Fruit fly (Drosophila melanogaster) whole organism: ENCODE results near the gene Spg7.

Experiments
- EcR ChIP-seq, 2 experiments: fragments of >200 bp; optimal IDR thresholded peaks; 2 replicates each; lab custom pipeline; 2017; ENCODE audit warnings: missing biosample characterization in 2 of 2, missing genetic modification characterization in 2 of 2, missing genetic modification reagents in 2 of 2
- psq ChIP-seq: fragments of >200 bp; optimal IDR thresholded peaks from 2 replicates; lab custom pipeline; 2017
- usp ChIP-seq: fragments of >200 bp; optimal IDR thresholded peaks from 2 replicates; lab custom pipeline; 2017; ENCODE audit warnings: missing biosample characterization, missing genetic modification characterization, mixed read lengths

DNA sequence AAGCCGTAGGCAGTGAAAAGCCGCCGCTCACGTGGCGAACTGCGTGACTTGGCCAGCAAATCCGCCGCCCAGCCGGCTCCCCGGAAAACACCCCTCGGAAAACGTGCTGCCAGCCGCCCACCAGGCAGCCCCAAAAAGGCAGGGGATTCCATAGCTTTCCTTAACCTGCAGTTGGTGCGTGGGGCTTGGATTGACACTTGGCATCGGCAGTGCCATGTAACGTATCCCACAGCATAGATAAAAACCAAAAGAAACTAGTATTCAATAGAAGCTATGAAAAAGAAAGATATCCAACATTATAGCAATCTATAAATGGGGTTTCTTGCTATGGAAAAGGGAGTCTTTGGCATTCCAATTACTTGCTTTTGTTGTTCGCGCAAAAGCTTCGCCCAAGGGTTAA lies 13.0 kb downstream of the Spg7 start:
- TF ChIP-seq psq (lab: Kevin White, UChicago): no peak
- TF ChIP-seq EcR (GFP tag; optimal IDR thresholded peaks at IDR 0.05; lab: Kevin White, UChicago): no peak
- TF ChIP-seq usp (GFP tag; lab: Kevin White, UChicago): no peak
